Fruit fly (Drosophila melanogaster): ENCODE measurements around the gene bbg.

DNA sequence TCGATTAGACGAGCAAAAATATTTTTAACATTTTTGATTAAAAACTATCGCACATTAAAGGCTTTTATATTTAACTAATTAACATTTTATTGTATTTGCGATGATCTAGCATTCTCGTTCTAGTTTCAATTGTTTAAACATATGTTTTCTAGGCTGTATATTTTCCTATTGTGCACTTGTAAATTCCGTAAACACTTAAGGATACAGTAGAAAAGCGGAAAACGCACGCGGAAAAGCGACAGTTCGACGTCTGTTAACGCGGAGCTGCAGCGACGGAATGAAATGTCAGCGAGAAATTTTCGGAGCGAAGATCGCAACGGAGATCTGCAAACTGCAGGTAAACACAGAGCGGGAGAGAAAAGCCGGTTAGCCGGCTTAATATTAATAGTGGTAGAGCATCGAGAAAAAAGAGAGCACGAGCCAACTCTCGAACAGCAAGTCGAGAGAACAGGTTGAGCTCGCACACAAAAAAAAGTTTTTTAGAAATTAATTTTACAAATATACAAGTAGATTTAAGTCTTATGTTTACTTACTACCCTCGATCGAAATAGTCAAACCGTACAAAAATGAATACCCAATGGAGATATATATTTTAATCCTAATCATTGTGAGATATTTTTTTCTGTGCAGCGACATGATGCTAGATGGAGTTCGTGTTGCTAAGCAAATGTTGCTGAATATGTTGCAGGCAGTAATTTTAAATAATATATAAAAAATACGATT is 87.6 kb downstream of the bbg start:
- no peak for TF ChIP-seq CG8478 (optimal IDR thresholded peaks at IDR 0.05)
- TF ChIP-seq CTCF (optimal IDR thresholded peaks at IDR 0.05), result no peak

Measured in S2 (cell line).